Fruit fly (Drosophila melanogaster): ENCODE data around the gene CG31546.

dm6 chr3R:5587863-5588519 is 47.4 kb downstream of the CG31546 start, which contains the start of gene CG2926:
- TF ChIP-seq CG13204 (GFP tag; optimal IDR thresholded peaks at IDR 0.05) (no peak), Pif1B (GFP tag; optimal IDR thresholded peaks at IDR 0.05) (no peak), Ets98B (GFP tag; IDR thresholded peaks at IDR 0.05) (peak; percentile 19; the same call in 1 of the 2 replicates), CG9948 (tag; optimal IDR thresholded peaks at IDR 0.05) (no peak), CG8159 (tag; optimal IDR thresholded peaks at IDR 0.05) (no peak), CG12605 (GFP tag; IDR thresholded peaks at IDR 0.05) (0 out of 2 replicates have a peak, but pooled peaks have one; percentile 32)

All from whole organism, pupa.